Fruit fly (Drosophila melanogaster) whole organism, embryonic: ENCODE results near the gene CG31436.
A peak's percentile ranks its signal among the peaks of the same experiment; 100 is the strongest.

Experiments used
- CG10462 ChIP-seq: fragments of 200-800 bp; sonication (Bioruptor generic); optimal IDR thresholded peaks from 2 replicates; lab custom pipeline; 2016; ENCODE audit warnings: missing biosample characterization, missing genetic modification characterization
- CG13287 ChIP-seq: fragments of 200-800 bp; sonication (Bioruptor generic); IDR thresholded peaks from 2 replicates; pipeline ENCODE4 v1.3.6; 2022; ENCODE audit warnings: missing biosample characterization, missing genetic modification characterization; ENCODE audit not compliant: partially characterized antibody
- CG14050 ChIP-seq: fragments of 200-800 bp; sonication (Bioruptor generic); IDR thresholded peaks from 3 replicates; pipeline ENCODE4 v1.3.6; 2022; ENCODE audit warnings: missing biosample characterization, missing genetic modification characterization
- CG15514 ChIP-seq: fragments of 200-800 bp; sonication (Bioruptor generic); optimal IDR thresholded peaks from 3 replicates; lab custom pipeline; 2017; ENCODE audit warnings: missing biosample characterization, missing genetic modification characterization, mild to moderate bottlenecking, moderate library complexity, missing genetic modification reagents
- CG17385 ChIP-seq: fragments of 200-800 bp; sonication (Bioruptor generic); optimal IDR thresholded peaks from 3 replicates; lab custom pipeline; 2018; ENCODE audit warnings: missing biosample characterization, mild to moderate bottlenecking, missing genetic modification characterization
- CG17802 ChIP-seq: fragments of 200-800 bp; sonication (Bioruptor generic); optimal IDR thresholded peaks from 2 replicates; lab custom pipeline; 2018; ENCODE audit warnings: missing biosample characterization, mild to moderate bottlenecking, missing genetic modification characterization, moderate library complexity
- CG18476 ChIP-seq: fragments of 200-800 bp; sonication (Bioruptor generic); optimal IDR thresholded peaks from 2 replicates; lab custom pipeline; 2016; ENCODE audit warnings: missing biosample characterization, mild to moderate bottlenecking, missing genetic modification characterization
- CG4424 ChIP-seq: fragments of 200-800 bp; sonication (Bioruptor generic); optimal IDR thresholded peaks from 3 replicates; lab custom pipeline; 2016; ENCODE audit warnings: missing biosample characterization, missing genetic modification characterization
- CG6689 ChIP-seq: fragments of 200-800 bp; sonication (Bioruptor generic); IDR thresholded peaks from 2 replicates; pipeline ENCODE4 v1.3.6; 2022; ENCODE audit warnings: missing biosample characterization, missing genetic modification characterization
- CG6765 ChIP-seq: fragments of 200-800 bp; sonication (Bioruptor generic); optimal IDR thresholded peaks from 3 replicates; lab custom pipeline; 2017; ENCODE audit warnings: missing biosample characterization, mild to moderate bottlenecking, missing genetic modification characterization
- CG7357 ChIP-seq: fragments of 200-800 bp; sonication (Bioruptor generic); IDR thresholded peaks from 3 replicates; pipeline ENCODE4 v1.3.6; 2022; ENCODE audit warnings: missing biosample characterization, missing genetic modification characterization
- CG7928 ChIP-seq: fragments of 200-800 bp; sonication (Bioruptor generic); optimal IDR thresholded peaks from 2 replicates; lab custom pipeline; 2017; ENCODE audit warnings: missing biosample characterization, mild to moderate bottlenecking, missing genetic modification characterization
- CG8089 ChIP-seq: fragments of 200-800 bp; sonication (Bioruptor generic); optimal IDR thresholded peaks from 3 replicates; lab custom pipeline; 2016; ENCODE audit warnings: missing biosample characterization, missing genetic modification characterization
- CG8359 ChIP-seq: fragments of 200-800 bp; sonication (Bioruptor generic); optimal IDR thresholded peaks from 2 replicates; lab custom pipeline; 2017; ENCODE audit warnings: missing biosample characterization, mild to moderate bottlenecking, missing genetic modification characterization, borderline replicate concordance
- CG8478 ChIP-seq: fragments of >200 bp; optimal IDR thresholded peaks from 2 replicates; lab custom pipeline; 2018
- CG9609 ChIP-seq: fragments of 200-800 bp; sonication (Bioruptor generic); optimal IDR thresholded peaks from 3 replicates; lab custom pipeline; 2016; ENCODE audit warnings: missing biosample characterization, missing genetic modification characterization
- Dp ChIP-seq: fragments of 200-800 bp; sonication (Bioruptor generic); optimal IDR thresholded peaks from 2 replicates; lab custom pipeline; 2018; ENCODE audit warnings: missing biosample characterization, mild to moderate bottlenecking, missing genetic modification characterization, moderate library complexity
- Eip74EF ChIP-seq, 2 experiments: fragments of 200-800 bp in 1 of 2; fragments of >200 bp in 1 of 2; sonication (Bioruptor generic) in 1 of 2; optimal IDR thresholded peaks; 2 replicates each; lab custom pipeline; 2017 to 2019; ENCODE audit warnings: missing biosample characterization in 2 of 2, missing genetic modification characterization in 2 of 2, mild to moderate bottlenecking in 1 of 2, moderate library complexity in 1 of 2
- Hey ChIP-seq: fragments of 200-800 bp; sonication (Bioruptor generic); optimal IDR thresholded peaks from 3 replicates; lab custom pipeline; 2018; ENCODE audit warnings: missing biosample characterization, mild to moderate bottlenecking, missing genetic modification characterization
- Hr78 ChIP-seq, 2 experiments: fragments of 200-800 bp in 1 of 2; fragments of >200 bp in 1 of 2; sonication (Bioruptor generic) in 1 of 2; optimal IDR thresholded peaks; 2 replicates each; lab custom pipeline; 2017 to 2019; ENCODE audit warnings: missing biosample characterization in 2 of 2, missing genetic modification characterization in 2 of 2, mild to moderate bottlenecking in 1 of 2, moderate library complexity in 1 of 2
- MESR4 ChIP-seq: fragments of 200-800 bp; sonication (Bioruptor generic); optimal IDR thresholded peaks from 2 replicates; lab custom pipeline; 2018; ENCODE audit warnings: missing biosample characterization, mild to moderate bottlenecking, missing genetic modification characterization, moderate library complexity
- NFAT ChIP-seq: fragments of 200-800 bp; sonication (Bioruptor generic); IDR thresholded peaks from 2 replicates; pipeline ENCODE4 v1.3.6; 2022; ENCODE audit warnings: missing biosample characterization, missing genetic modification characterization
- Pdp1 ChIP-seq, 2 experiments: fragments of 200-800 bp; sonication (Bioruptor generic); optimal IDR thresholded peaks; 3 replicates each; lab custom pipeline; 2016; ENCODE audit warnings: missing biosample characterization in 2 of 2, missing genetic modification characterization in 2 of 2, mild to moderate bottlenecking in 1 of 2, moderate library complexity in 1 of 2
- Stat92E ChIP-seq, 3 experiments: fragments of >200 bp in 2 of 3; fragments of 200-800 bp in 1 of 3; sonication (Bioruptor generic) in 1 of 3; optimal IDR thresholded peaks; 2 replicates each; lab custom pipeline; 2017 to 2019; ENCODE audit warnings: missing biosample characterization in 3 of 3, missing genetic modification characterization in 3 of 3, mild to moderate bottlenecking in 1 of 3, moderate library complexity in 1 of 3
- Tbp ChIP-seq: fragments of >200 bp; optimal IDR thresholded peaks from 2 replicates; lab custom pipeline; 2018; ENCODE audit warnings: missing biosample characterization, missing genetic modification characterization
- YL-1 ChIP-seq: fragments of 200-800 bp; sonication (Bioruptor generic); optimal IDR thresholded peaks from 3 replicates; lab custom pipeline; 2017; ENCODE audit warnings: missing biosample characterization, mild to moderate bottlenecking, missing genetic modification characterization
- ase ChIP-seq: fragments of 200-800 bp; sonication (Bioruptor generic); IDR thresholded peaks from 3 replicates; pipeline ENCODE4 v1.3.6; 2022; ENCODE audit warnings: missing biosample characterization, missing genetic modification characterization
- ash1 ChIP-seq: fragments of 200-800 bp; sonication (Bioruptor generic); optimal IDR thresholded peaks from 2 replicates; lab custom pipeline; 2018; ENCODE audit warnings: missing biosample characterization, mild to moderate bottlenecking, missing genetic modification characterization
- cad ChIP-seq: fragments of >200 bp; optimal IDR thresholded peaks from 2 replicates; lab custom pipeline; 2017; ENCODE audit warnings: missing biosample characterization, missing genetic modification characterization
- chinmo ChIP-seq: fragments of 200-800 bp; sonication (Bioruptor generic); IDR thresholded peaks from 4 replicates; pipeline ENCODE4 v1.3.6; 2022; ENCODE audit warnings: missing biosample characterization, missing genetic modification characterization; ENCODE audit not compliant: partially characterized antibody
- emc ChIP-seq: fragments of 200-800 bp; sonication (Bioruptor generic); optimal IDR thresholded peaks from 2 replicates; lab custom pipeline; 2016; ENCODE audit warnings: missing biosample characterization, missing genetic modification characterization
- eve ChIP-seq, 2 experiments: fragments of >200 bp; optimal IDR thresholded peaks; 2 replicates each; lab custom pipeline; 2017; ENCODE audit warnings: missing biosample characterization in 2 of 2, missing genetic modification characterization in 2 of 2
- exex ChIP-seq: fragments of 200-800 bp; sonication (Bioruptor generic); optimal IDR thresholded peaks from 4 replicates; lab custom pipeline; 2018; ENCODE audit warnings: missing biosample characterization, mild to moderate bottlenecking, missing genetic modification characterization, moderate library complexity
- ftz-f1 ChIP-seq: fragments of 200-800 bp; sonication (Bioruptor generic); optimal IDR thresholded peaks from 2 replicates; lab custom pipeline; 2016; ENCODE audit warnings: missing biosample characterization, missing genetic modification characterization
- grn ChIP-seq: fragments of 200-800 bp; sonication (Bioruptor generic); optimal IDR thresholded peaks from 3 replicates; lab custom pipeline; 2017; ENCODE audit warnings: missing biosample characterization, missing genetic modification characterization
- ind ChIP-seq: fragments of 200-800 bp; sonication (Bioruptor generic); optimal IDR thresholded peaks from 3 replicates; lab custom pipeline; 2016; ENCODE audit warnings: missing biosample characterization, missing genetic modification characterization
- lilli ChIP-seq: fragments of 200-800 bp; sonication (Bioruptor generic); optimal IDR thresholded peaks from 3 replicates; lab custom pipeline; 2016; ENCODE audit warnings: missing biosample characterization, missing genetic modification characterization
- mirr ChIP-seq: fragments of 200-800 bp; sonication (Bioruptor generic); optimal IDR thresholded peaks from 3 replicates; lab custom pipeline; 2018; ENCODE audit warnings: missing biosample characterization, mild to moderate bottlenecking, missing genetic modification characterization
- org-1 ChIP-seq: fragments of 200-800 bp; sonication (Bioruptor generic); optimal IDR thresholded peaks from 2 replicates; lab custom pipeline; 2017; ENCODE audit warnings: missing biosample characterization, missing genetic modification characterization
- run ChIP-seq: fragments of 200-800 bp; sonication (Bioruptor generic); optimal IDR thresholded peaks from 3 replicates; lab custom pipeline; 2018; ENCODE audit warnings: missing biosample characterization, mild to moderate bottlenecking, missing genetic modification characterization
- scrt ChIP-seq: fragments of 200-800 bp; sonication (Bioruptor generic); optimal IDR thresholded peaks from 2 replicates; lab custom pipeline; 2018; ENCODE audit warnings: missing biosample characterization, mild to moderate bottlenecking, missing genetic modification characterization, moderate library complexity
- sr ChIP-seq: fragments of 200-800 bp; sonication (Bioruptor generic); IDR thresholded peaks from 3 replicates; pipeline ENCODE4 v1.3.6; 2022; ENCODE audit warnings: missing biosample characterization, missing genetic modification characterization
- ssp ChIP-seq: fragments of 200-800 bp; sonication (Bioruptor generic); IDR thresholded peaks from 2 replicates; pipeline ENCODE4 v1.3.6; 2022; ENCODE audit warnings: missing biosample characterization, missing genetic modification characterization
- sug ChIP-seq: fragments of 200-800 bp; optimal IDR thresholded peaks from 2 replicates; lab custom pipeline; 2019; ENCODE audit warnings: missing biosample characterization, mild to moderate bottlenecking, missing genetic modification characterization, moderate library complexity
- unpg ChIP-seq: fragments of 200-800 bp; sonication (Bioruptor generic); optimal IDR thresholded peaks from 3 replicates; lab custom pipeline; 2018; ENCODE audit warnings: missing biosample characterization, mild to moderate bottlenecking, missing genetic modification characterization, moderate library complexity
- vvl ChIP-seq: fragments of 200-800 bp; sonication (Bioruptor generic); IDR thresholded peaks from 2 replicates; pipeline ENCODE4 v1.3.6; 2022; ENCODE audit warnings: missing biosample characterization, missing genetic modification characterization
- zen2 ChIP-seq: fragments of 200-800 bp; sonication (Bioruptor generic); IDR thresholded peaks from 3 replicates; pipeline ENCODE4 v1.3.6; 2022; ENCODE audit warnings: missing biosample characterization, missing genetic modification characterization; ENCODE audit not compliant: partially characterized antibody

CG31436 gene

DNA sequence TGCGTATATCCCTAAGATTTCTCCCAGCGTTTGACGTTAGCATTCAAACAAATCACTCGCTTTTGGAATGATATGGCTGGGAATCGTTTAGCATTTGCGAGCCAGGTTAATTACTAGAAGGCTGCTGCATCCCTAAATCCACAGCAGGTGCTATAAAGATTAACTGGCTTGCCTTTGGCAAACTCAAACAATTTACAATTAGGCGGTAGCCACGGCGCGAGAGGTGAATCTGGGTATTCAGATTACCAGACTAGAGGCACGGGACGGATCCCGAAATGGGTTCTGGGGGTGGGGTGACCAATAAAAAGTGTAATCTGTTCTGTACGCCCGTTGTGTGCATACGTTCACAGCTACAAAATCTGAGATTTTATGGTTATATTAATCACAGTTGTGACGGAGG, 22.8 kb upstream of the CG31436 start, which contains the start of gene CG11892 (continued):
- TF ChIP-seq NFAT (GFP tag; lab: Robert Waterston, UW) (no peak), CG17802 (tag; lab: Kevin White, UChicago) (no peak), org-1 (GFP tag; lab: Kevin White, UChicago) (peak; percentile 21), Eip74EF (GFP tag; optimal IDR thresholded peaks at IDR 0.05; lab: Kevin White, UChicago) (no peak), CG8478 (lab: Kevin White, UChicago) (no peak), chinmo (GFP tag; lab: Robert Waterston, UW) (no peak), Tbp (no peak), eve (GFP tag; optimal IDR thresholded peaks at IDR 0.05; lab: Kevin White, UChicago) (no peak), Dp (GFP tag; lab: Kevin White, UChicago) (no peak), CG4424 (no peak), lilli (peak; percentile 15), ssp (GFP tag; lab: Robert Waterston, UW) (no peak), CG7928 (GFP tag; lab: Kevin White, UChicago) (peak; percentile 45), CG17385 (GFP tag; lab: Kevin White, UChicago) (peak; percentile 44), Hey (tag; lab: Kevin White, UChicago) (peak; percentile 53), zen2 (GFP tag; lab: Robert Waterston, UW) (no peak), CG18476 (GFP tag; lab: Kevin White, UChicago) (no peak), CG6689 (no peak), ase (GFP tag; lab: Robert Waterston, UW) (no peak), Stat92E (GFP tag; optimal IDR thresholded peaks at IDR 0.05; lab: Kevin White, UChicago) (no peak), CG14050 (GFP tag; lab: Robert Waterston, UW) (0 out of 3 replicates have a peak, but pooled peaks have one; percentile 13), CG9609 (GFP tag; lab: Kevin White, UChicago) (no peak), CG6765 (GFP tag; lab: Kevin White, UChicago) (peak; percentile 30), ash1 (peak; percentile 45), CG7357 (no peak), unpg (GFP tag; lab: Kevin White, UChicago) (peak; percentile 51), emc (GFP tag; lab: Kevin White, UChicago) (no peak), CG13287 (GFP tag; lab: Robert Waterston, UW) (no peak), mirr (GFP tag; lab: Kevin White, UChicago) (no peak), CG8089 (GFP tag; lab: Kevin White, UChicago) (no peak), sr (no peak), cad (no peak), vvl (GFP tag; lab: Robert Waterston, UW) (no peak), Pdp1 (GFP tag; optimal IDR thresholded peaks at IDR 0.05; lab: Kevin White, UChicago) (no peak), CG15514 (GFP tag; lab: Kevin White, UChicago) (peak; percentile 53), scrt (GFP tag; lab: Kevin White, UChicago) (peak; percentile 68), YL-1 (GFP tag; lab: Kevin White, UChicago) (peak; percentile 6), CG8359 (GFP tag; lab: Kevin White, UChicago) (peak; percentile 6), CG10462 (no peak)
- TF ChIP-seq, all 482 proteins: peak for 91

DNA sequence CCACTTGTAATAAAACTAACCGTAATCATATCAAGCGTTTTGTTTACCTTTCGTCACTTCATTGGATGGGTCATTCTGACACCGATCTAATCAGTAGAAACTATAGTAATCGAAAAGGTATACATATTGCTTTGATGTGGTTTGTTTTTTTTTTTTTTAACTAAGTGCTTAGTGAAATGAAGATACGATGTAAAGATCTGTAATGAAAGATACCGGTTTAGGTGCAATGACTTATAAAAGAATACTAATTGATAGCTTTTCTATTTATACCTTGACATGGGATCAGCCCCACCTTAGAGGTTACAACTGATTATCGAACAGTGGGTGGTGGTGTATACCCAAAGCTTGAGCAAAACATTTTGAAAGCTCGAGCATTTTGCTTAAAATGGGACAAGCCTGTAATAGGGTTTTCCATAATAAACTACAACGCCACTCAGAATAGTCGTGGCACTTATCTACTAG, 20.7 kb upstream of the CG31436 start, which contains the start of gene CG31300:
CG31300 (plus strand) TSS at position 412 of the 462 bp plus-strand sequence.
- TF ChIP-seq grn (GFP tag; lab: Kevin White, UChicago) (peak; percentile 68), Hr78 (GFP tag; optimal IDR thresholded peaks at IDR 0.05; lab: Kevin White, UChicago) (peak in 1 of 2 experiments; percentile 57), run (peak; percentile 69), Pdp1 (GFP tag; optimal IDR thresholded peaks at IDR 0.05; lab: Kevin White, UChicago) (peak in 1 of 2 experiments; percentile 59), exex (tag; lab: Kevin White, UChicago) (peak; percentile 37), ftz-f1 (GFP tag; lab: Kevin White, UChicago) (no peak), sug (tag; lab: Kevin White, UChicago) (peak; percentile 18), MESR4 (GFP tag; lab: Kevin White, UChicago) (no peak), ind (no peak)
